Worm (Caenorhabditis elegans) whole organism, late embryonic: ENCODE measurements around the gene unc-43.
A peak's percentile ranks its signal among the peaks of the same experiment; 100 is the strongest.

ENCODE experiments used
- C08G9.2 ChIP-seq: sonication (generic microtip); optimal IDR thresholded peaks from 2 replicates; lab custom pipeline; 2016; ENCODE audit warnings: mild to moderate bottlenecking, missing genetic modification characterization, moderate library complexity, missing compliant biosample characterization
- F13H6.1 ChIP-seq: sonication (generic microtip); optimal IDR thresholded peaks from 2 replicates; lab custom pipeline; 2016; ENCODE audit warnings: missing genetic modification characterization, missing compliant biosample characterization
- K09A11.1 ChIP-seq: sonication (generic microtip); optimal IDR thresholded peaks from 2 replicates; lab custom pipeline; 2017; ENCODE audit warnings: antibody characterized with exemption, mild to moderate bottlenecking, missing genetic modification characterization, missing compliant biosample characterization; ENCODE audit not compliant: insufficient read depth
- Y22D7AL.16 ChIP-seq: sonication (generic microtip); optimal IDR thresholded peaks from 2 replicates; lab custom pipeline; 2016; ENCODE audit warnings: missing genetic modification characterization, missing compliant biosample characterization
- ahr-1 ChIP-seq: sonication (generic microtip); optimal IDR thresholded peaks from 2 replicates; lab custom pipeline; 2016; ENCODE audit warnings: missing genetic modification characterization, missing compliant biosample characterization
- ama-1 ChIP-seq: fragments of 150-350 bp; optimal IDR thresholded peaks from 2 replicates; lab custom pipeline; 2014
- ceh-14 ChIP-seq: sonication (generic microtip); optimal IDR thresholded peaks from 2 replicates; lab custom pipeline; 2016; ENCODE audit warnings: missing genotype, missing genetic modification characterization, missing compliant biosample characterization
- ceh-18 ChIP-seq: sonication (generic microtip); optimal IDR thresholded peaks from 2 replicates; lab custom pipeline; 2016; ENCODE audit warnings: missing genetic modification characterization, missing compliant biosample characterization
- ceh-19 ChIP-seq: fragments of 200-800 bp; sonication (Bioruptor generic); optimal IDR thresholded peaks from 2 replicates; lab custom pipeline; 2018; ENCODE audit warnings: mild to moderate bottlenecking, missing genetic modification characterization, missing compliant biosample characterization
- ceh-22 ChIP-seq: sonication (generic microtip); optimal IDR thresholded peaks from 2 replicates; lab custom pipeline; 2017; ENCODE audit warnings: missing biosample characterization, missing genetic modification characterization
- ceh-24 ChIP-seq: sonication (generic microtip); optimal IDR thresholded peaks from 2 replicates; lab custom pipeline; 2016; ENCODE audit warnings: mild to moderate bottlenecking, missing genetic modification characterization, missing compliant biosample characterization
- ceh-30 ChIP-seq: fragments of 150-350 bp; optimal IDR thresholded peaks from 2 replicates; lab custom pipeline; 2014; ENCODE audit warnings: missing biosample characterization, missing genetic modification characterization
- ceh-31 ChIP-seq: sonication (generic microtip); optimal IDR thresholded peaks from 2 replicates; lab custom pipeline; 2016; ENCODE audit warnings: missing genetic modification characterization, missing compliant biosample characterization
- ceh-34 ChIP-seq: sonication (generic microtip); optimal IDR thresholded peaks from 2 replicates; lab custom pipeline; 2016; ENCODE audit warnings: mild to moderate bottlenecking, missing genetic modification characterization, missing compliant biosample characterization
- ceh-45 ChIP-seq: fragments of 200-800 bp; sonication (Bioruptor generic); IDR thresholded peaks from 2 replicates; pipeline ENCODE4 v1.3.6; 2022; ENCODE audit warnings: missing genetic modification reagents, missing genetic modification characterization, missing compliant biosample characterization
- ceh-48 ChIP-seq: sonication (generic microtip); optimal IDR thresholded peaks from 2 replicates; lab custom pipeline; 2016; ENCODE audit warnings: missing genetic modification characterization, inconsistent platforms, missing compliant biosample characterization
- ceh-6 ChIP-seq: fragments of 200-800 bp; sonication (Bioruptor generic); optimal IDR thresholded peaks from 2 replicates; lab custom pipeline; 2018; ENCODE audit warnings: mild to moderate bottlenecking, missing genetic modification characterization, missing compliant biosample characterization
- che-1 ChIP-seq: sonication (generic microtip); optimal IDR thresholded peaks from 2 replicates; lab custom pipeline; 2016; ENCODE audit warnings: mild to moderate bottlenecking, missing genetic modification characterization, missing compliant biosample characterization
- dmd-4 ChIP-seq: sonication (generic microtip); optimal IDR thresholded peaks from 2 replicates; lab custom pipeline; 2016; ENCODE audit warnings: borderline replicate concordance, missing genetic modification characterization, missing compliant biosample characterization
- elt-2 ChIP-seq: sonication (generic microtip); optimal IDR thresholded peaks from 2 replicates; lab custom pipeline; 2016; ENCODE audit warnings: missing genetic modification reagents, missing genetic modification characterization, missing compliant biosample characterization
- eyg-1 ChIP-seq: sonication (generic microtip); optimal IDR thresholded peaks from 2 replicates; lab custom pipeline; 2016; ENCODE audit warnings: missing genotype, missing genetic modification characterization, missing compliant biosample characterization
- fax-1 ChIP-seq: sonication (generic microtip); optimal IDR thresholded peaks from 2 replicates; lab custom pipeline; 2016; ENCODE audit warnings: missing genotype, missing genetic modification characterization, missing compliant biosample characterization
- fkh-10 ChIP-seq: fragments of 150-350 bp; optimal IDR thresholded peaks from 2 replicates; lab custom pipeline; 2014; ENCODE audit warnings: missing biosample characterization, missing genetic modification reagents, missing genetic modification characterization
- gmeb-2 ChIP-seq: sonication (generic microtip); optimal IDR thresholded peaks from 2 replicates; lab custom pipeline; 2016; ENCODE audit warnings: missing genetic modification characterization, inconsistent platforms, missing compliant biosample characterization
- hlh-13 ChIP-seq: fragments of 200-800 bp; sonication (Bioruptor generic); optimal IDR thresholded peaks from 2 replicates; lab custom pipeline; 2018; ENCODE audit warnings: mild to moderate bottlenecking, missing genetic modification characterization, missing compliant biosample characterization
- hlh-15 ChIP-seq: sonication (generic microtip); optimal IDR thresholded peaks from 2 replicates; lab custom pipeline; 2016; ENCODE audit warnings: missing genetic modification characterization, missing compliant biosample characterization
- hlh-6 ChIP-seq: sonication (generic microtip); optimal IDR thresholded peaks from 2 replicates; lab custom pipeline; 2016; ENCODE audit warnings: missing genotype, missing genetic modification characterization, missing compliant biosample characterization
- hlh-8 ChIP-seq: sonication (generic microtip); optimal IDR thresholded peaks from 2 replicates; lab custom pipeline; 2016; ENCODE audit warnings: missing genotype, missing genetic modification characterization, missing compliant biosample characterization
- lim-6 ChIP-seq: sonication (generic microtip); optimal IDR thresholded peaks from 2 replicates; lab custom pipeline; 2016; ENCODE audit warnings: missing genetic modification characterization, missing compliant biosample characterization
- lin-11 ChIP-seq: fragments of 200-800 bp; sonication (Bioruptor generic); optimal IDR thresholded peaks from 2 replicates; lab custom pipeline; 2018; ENCODE audit warnings: mild to moderate bottlenecking, missing genetic modification characterization, missing compliant biosample characterization
- madf-2 ChIP-seq: sonication (generic microtip); optimal IDR thresholded peaks from 2 replicates; lab custom pipeline; 2017; ENCODE audit warnings: missing genetic modification characterization, missing compliant biosample characterization
- mec-3 ChIP-seq: sonication (generic microtip); optimal IDR thresholded peaks from 2 replicates; lab custom pipeline; 2016; ENCODE audit warnings: borderline replicate concordance, missing genetic modification characterization, missing compliant biosample characterization
- nfya-1 ChIP-seq: sonication (generic microtip); optimal IDR thresholded peaks from 2 replicates; lab custom pipeline; 2017; ENCODE audit warnings: missing genetic modification characterization, mild to moderate bottlenecking, missing compliant biosample characterization, antibody characterized with exemption, moderate library complexity
- nhr-11 ChIP-seq: fragments of 150-350 bp; optimal IDR thresholded peaks from 2 replicates; lab custom pipeline; 2014; ENCODE audit warnings: missing biosample characterization, missing genetic modification characterization
- nhr-232 ChIP-seq: sonication (generic microtip); optimal IDR thresholded peaks from 2 replicates; lab custom pipeline; 2016; ENCODE audit warnings: missing genetic modification characterization, missing compliant biosample characterization
- odd-2 ChIP-seq: sonication (generic microtip); optimal IDR thresholded peaks from 2 replicates; lab custom pipeline; 2017; ENCODE audit warnings: antibody characterized with exemption, mild to moderate bottlenecking, missing genetic modification characterization, missing compliant biosample characterization
- pag-3 ChIP-seq: sonication (generic microtip); optimal IDR thresholded peaks from 2 replicates; lab custom pipeline; 2016; ENCODE audit warnings: missing compliant biosample characterization, missing genetic modification characterization, borderline replicate concordance
- pat-9 ChIP-seq: fragments of 200-800 bp; sonication (Bioruptor generic); optimal IDR thresholded peaks from 2 replicates; lab custom pipeline; 2018; ENCODE audit warnings: mild to moderate bottlenecking, missing genetic modification characterization, moderate library complexity, missing compliant biosample characterization
- pax-1 ChIP-seq: fragments of 150-350 bp; optimal IDR thresholded peaks from 2 replicates; lab custom pipeline; 2014; ENCODE audit warnings: missing biosample characterization, missing genetic modification characterization
- pha-2 ChIP-seq: sonication (generic microtip); optimal IDR thresholded peaks from 2 replicates; lab custom pipeline; 2017; ENCODE audit warnings: mild to moderate bottlenecking, missing genetic modification characterization, missing compliant biosample characterization
- pros-1 ChIP-seq: fragments of 150-350 bp; optimal IDR thresholded peaks from 2 replicates; lab custom pipeline; 2014; ENCODE audit warnings: missing biosample characterization, missing genetic modification reagents, missing genetic modification characterization
- sdc-2 ChIP-seq: sonication (generic microtip); optimal IDR thresholded peaks from 2 replicates; lab custom pipeline; 2016; ENCODE audit warnings: missing genotype, missing genetic modification characterization, missing compliant biosample characterization
- sox-2 ChIP-seq: fragments of 200-800 bp; sonication (Bioruptor generic); IDR thresholded peaks from 2 replicates; pipeline ENCODE4 v1.3.6; 2022; ENCODE audit warnings: missing genetic modification reagents, missing genetic modification characterization, missing compliant biosample characterization
- sox-4 ChIP-seq: sonication (generic microtip); optimal IDR thresholded peaks from 2 replicates; lab custom pipeline; 2017; ENCODE audit warnings: mild to moderate bottlenecking, missing genetic modification characterization, inconsistent platforms, missing compliant biosample characterization
- tbx-2 ChIP-seq: sonication (generic microtip); optimal IDR thresholded peaks from 2 replicates; lab custom pipeline; 2016; ENCODE audit warnings: missing genetic modification characterization, missing compliant biosample characterization
- tbx-7 ChIP-seq: sonication (generic microtip); optimal IDR thresholded peaks from 2 replicates; lab custom pipeline; 2016; ENCODE audit warnings: missing genotype, missing genetic modification characterization, missing compliant biosample characterization
- unc-3 ChIP-seq, 2 experiments: fragments of 200-800 bp in 1 of 2; sonication (Bioruptor generic) in 1 of 2; sonication (generic microtip) in 1 of 2; conservative IDR thresholded peaks in 1 of 2; optimal IDR thresholded peaks in 1 of 2; 2 replicates each; pipeline versions ENCODE4 v1.3.6 to Lab custom; 2016 to 2022; ENCODE audit warnings: missing compliant biosample characterization in 2 of 2, missing genetic modification characterization in 2 of 2, missing genetic modification reagents in 1 of 2
- unc-42 ChIP-seq: sonication (generic microtip); optimal IDR thresholded peaks from 2 replicates; lab custom pipeline; 2016; ENCODE audit warnings: missing genotype, missing genetic modification characterization, missing compliant biosample characterization
- unc-55 ChIP-seq: sonication (generic microtip); optimal IDR thresholded peaks from 2 replicates; lab custom pipeline; 2017; ENCODE audit warnings: missing biosample characterization, missing genetic modification reagents, missing genetic modification characterization
- unc-86 ChIP-seq: sonication (generic microtip); optimal IDR thresholded peaks from 2 replicates; lab custom pipeline; 2016; ENCODE audit warnings: missing genetic modification characterization, missing compliant biosample characterization
- zip-5 ChIP-seq: sonication (generic microtip); optimal IDR thresholded peaks from 2 replicates; lab custom pipeline; 2016; ENCODE audit warnings: missing genetic modification characterization, missing compliant biosample characterization

The unc-43 gene

DNA sequence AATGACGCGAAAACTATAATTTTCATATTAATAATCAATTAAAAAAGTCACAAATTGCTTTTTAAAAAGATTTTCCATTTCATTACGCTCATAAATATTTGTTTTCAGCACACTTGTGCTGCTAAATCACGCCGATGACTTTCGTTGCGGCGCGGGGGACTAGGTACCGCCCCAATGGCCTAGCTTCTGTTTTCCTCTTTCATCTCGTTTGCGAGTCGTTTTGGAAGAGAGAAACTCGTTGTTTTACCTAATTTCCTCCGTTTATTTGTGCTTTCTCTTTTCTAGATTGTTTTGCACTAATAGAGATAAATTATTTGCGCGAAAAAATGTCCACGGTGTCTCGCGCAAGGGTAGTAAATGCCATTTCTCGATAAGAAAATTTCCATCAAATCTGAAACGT, 31.0 kb upstream of the unc-43 start:
- no peak for TF ChIP-seq pat-9 (tag; lab: Kevin White, UChicago)
- TF ChIP-seq lim-6 (tag; lab: Kevin White, UChicago) = no peak
- TF ChIP-seq hlh-15 (tag; lab: Kevin White, UChicago) = no peak
- TF ChIP-seq pha-2 (tag; lab: Kevin White, UChicago) = no peak
- no peak for TF ChIP-seq fkh-10 (GFP tag; lab: Kevin White, UChicago)
- TF ChIP-seq elt-2 (tag; lab: Kevin White, UChicago) = no peak
- TF ChIP-seq unc-55 (GFP tag; lab: Kevin White, UChicago) = no peak
- no peak for TF ChIP-seq ceh-34 (tag; lab: Kevin White, UChicago)
- TF ChIP-seq C08G9.2 (tag; lab: Kevin White, UChicago) = no peak
- no peak for TF ChIP-seq ahr-1 (tag; lab: Kevin White, UChicago)
- no peak for TF ChIP-seq ceh-24 (tag; lab: Kevin White, UChicago)
- TF ChIP-seq ceh-48 (tag; lab: Kevin White, UChicago) = no peak

DNA sequence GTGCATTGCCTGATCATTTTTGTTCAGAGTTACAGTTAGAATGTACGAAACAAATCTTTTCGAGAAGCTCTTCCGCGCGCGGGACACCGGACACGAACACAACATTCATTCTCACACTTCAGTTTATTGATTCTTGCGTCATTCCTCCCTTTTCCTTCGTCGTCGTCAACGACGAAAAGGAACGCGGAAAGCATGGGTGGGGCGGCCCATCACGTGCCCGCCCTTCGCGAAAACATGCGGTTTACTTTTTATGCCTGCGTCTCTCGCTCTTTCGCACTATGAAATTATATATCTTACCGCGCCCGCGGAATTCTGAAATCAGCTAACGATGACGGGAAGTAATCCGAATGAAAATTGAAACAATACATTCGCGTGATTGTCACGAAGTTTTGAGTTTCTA, 30.6 kb upstream of the unc-43 start:
- no peak for TF ChIP-seq fax-1 (tag; lab: Kevin White, UChicago)
- TF ChIP-seq hlh-13 (GFP tag; lab: Kevin White, UChicago) = no peak
- TF ChIP-seq ceh-18 (tag; lab: Kevin White, UChicago) = no peak
- peak; percentile 93 for TF ChIP-seq ceh-48 (tag; lab: Kevin White, UChicago)
- no peak for TF ChIP-seq ceh-6 (GFP tag; lab: Kevin White, UChicago)
- TF ChIP-seq zip-5 (tag; lab: Kevin White, UChicago) = no peak
- no peak for TF ChIP-seq hlh-15 (tag; lab: Kevin White, UChicago)
- TF ChIP-seq sox-4 (tag; lab: Kevin White, UChicago) = no peak
- no peak for TF ChIP-seq mec-3 (tag; lab: Kevin White, UChicago)
- TF ChIP-seq ceh-45 (GFP tag; lab: Robert Waterston, UW) = no peak
- TF ChIP-seq sox-2 (GFP tag; lab: Robert Waterston, UW) = no peak
- no peak for TF ChIP-seq F13H6.1 (tag; lab: Kevin White, UChicago)
- TF ChIP-seq nhr-232 (tag; lab: Kevin White, UChicago) = no peak
- TF ChIP-seq eyg-1 (tag; lab: Kevin White, UChicago) = no peak
- TF ChIP-seq lin-11 (tag; lab: Kevin White, UChicago) = no peak
- no peak for TF ChIP-seq odd-2 (tag; lab: Kevin White, UChicago)
- TF ChIP-seq ceh-22 (tag; lab: Kevin White, UChicago) = no peak
- no peak for TF ChIP-seq pax-1 (tag; lab: Kevin White, UChicago)
- TF ChIP-seq unc-86 (tag; lab: Kevin White, UChicago) = no peak
- no peak for TF ChIP-seq lim-6 (tag; lab: Kevin White, UChicago)
- TF ChIP-seq elt-2 (tag; lab: Kevin White, UChicago) = peak; percentile 7
- TF ChIP-seq K09A11.1 (tag; lab: Kevin White, UChicago) = no peak
- TF ChIP-seq pag-3 (tag; lab: Kevin White, UChicago) = no peak
- peak; percentile 57 for TF ChIP-seq ceh-31 (tag; lab: Kevin White, UChicago)
- TF ChIP-seq nhr-11 (tag; lab: Kevin White, UChicago) = no peak
- TF ChIP-seq ama-1 = no peak
- TF ChIP-seq fkh-10 (GFP tag; lab: Kevin White, UChicago) = no peak
- TF ChIP-seq unc-3 (GFP tag; conservative IDR thresholded peaks at IDR 0.05; lab: Robert Waterston, UW) = no peak
- TF ChIP-seq unc-3 (tag; optimal IDR thresholded peaks at IDR 0.05; lab: Kevin White, UChicago) = no peak
- peak; percentile 48 for TF ChIP-seq nfya-1 (tag; lab: Kevin White, UChicago)
- TF ChIP-seq hlh-6 (tag; lab: Kevin White, UChicago) = no peak
- TF ChIP-seq pros-1 (tag; lab: Kevin White, UChicago) = no peak
- no peak for TF ChIP-seq ceh-14 (tag; lab: Kevin White, UChicago)
- no peak for TF ChIP-seq sdc-2 (tag; lab: Kevin White, UChicago)
- peak; percentile 24 for TF ChIP-seq tbx-2 (tag; lab: Kevin White, UChicago)
- TF ChIP-seq gmeb-2 (tag; lab: Kevin White, UChicago) = no peak
- no peak for TF ChIP-seq madf-2
- TF ChIP-seq tbx-7 (tag; lab: Kevin White, UChicago) = no peak
- no peak for TF ChIP-seq ceh-19 (GFP tag; lab: Kevin White, UChicago)
- TF ChIP-seq che-1 (tag; lab: Kevin White, UChicago) = no peak
- no peak for TF ChIP-seq Y22D7AL.16 (tag; lab: Kevin White, UChicago)
- TF ChIP-seq ceh-30 (tag; lab: Kevin White, UChicago) = no peak
- no peak for TF ChIP-seq hlh-8 (tag; lab: Kevin White, UChicago)
- TF ChIP-seq pat-9 (tag; lab: Kevin White, UChicago) = no peak
- TF ChIP-seq dmd-4 (tag; lab: Kevin White, UChicago) = no peak
- TF ChIP-seq unc-42 = peak; percentile 41
